Worm (Caenorhabditis elegans) whole organism, midembryonic: Measurements from ENCODE around the gene hrde-2.

Experiments
- flt-1 ChIP-seq: fragments of 200-800 bp; sonication (Bioruptor generic); IDR thresholded peaks from 2 replicates; pipeline ENCODE4 v1.3.6; 2022; ENCODE audit warnings: missing genetic modification characterization, missing compliant biosample characterization
- klf-2 ChIP-seq: fragments of 200-800 bp; sonication (Bioruptor generic); conservative IDR thresholded peaks from 2 replicates; pipeline ENCODE4 v1.3.6; 2022; ENCODE audit warnings: missing genetic modification reagents, missing genetic modification characterization, missing compliant biosample characterization
- tab-1 ChIP-seq: fragments of 200-800 bp; sonication (Bioruptor generic); IDR thresholded peaks from 2 replicates; pipeline ENCODE4 v1.3.6; 2022; ENCODE audit warnings: missing genetic modification characterization, missing compliant biosample characterization
- ztf-23 ChIP-seq: fragments of 200-800 bp; sonication (Bioruptor generic); IDR thresholded peaks from 2 replicates; pipeline ENCODE4 v1.3.6; 2022; ENCODE audit warnings: missing genetic modification reagents, missing genetic modification characterization, missing compliant biosample characterization
- ztf-29 ChIP-seq: fragments of 200-800 bp; sonication (Bioruptor generic); IDR thresholded peaks from 2 replicates; pipeline ENCODE4 v1.3.6; 2022; ENCODE audit warnings: missing genetic modification reagents, missing genetic modification characterization, missing compliant biosample characterization

DNA sequence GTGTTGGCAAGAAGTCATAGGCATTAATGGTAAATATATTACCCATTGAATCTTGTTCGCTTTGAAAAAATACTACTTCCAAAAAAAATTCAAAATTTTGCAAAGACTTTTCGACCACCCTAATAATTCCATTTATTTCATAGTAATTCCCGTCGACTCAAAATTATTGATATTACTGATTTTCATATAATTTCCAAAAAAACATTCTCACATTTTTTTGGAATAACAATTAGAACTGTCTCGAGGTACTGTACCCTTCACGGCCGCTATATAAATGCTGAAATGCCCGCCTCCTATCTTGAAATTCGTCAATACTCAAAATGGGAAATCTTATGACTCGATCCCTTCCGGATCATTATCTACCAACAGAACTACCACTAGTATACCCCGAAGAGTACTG lies 18.6 kb downstream of the hrde-2 start, which contains the start of gene F14H8.4:
- TF ChIP-seq klf-2: no peak
- TF ChIP-seq flt-1 (GFP tag; lab: Robert Waterston, UW): no peak
- no peak for TF ChIP-seq ztf-29
- no peak for TF ChIP-seq tab-1 (GFP tag; lab: Robert Waterston, UW)
- TF ChIP-seq ztf-23: no peak
